Worm (Caenorhabditis elegans) whole organism, L1 larva: ENCODE data around the gene clec-80.

Source experiments
- nhr-28 ChIP-seq: fragments of 150-350 bp; optimal IDR thresholded peaks from 2 replicates; lab custom pipeline; 2014; ENCODE audit warnings: missing biosample characterization, missing genetic modification characterization
- sox-4 ChIP-seq: sonication (generic microtip); optimal IDR thresholded peaks from 2 replicates; lab custom pipeline; 2016; ENCODE audit warnings: missing genetic modification characterization, missing compliant biosample characterization

ce11 chrIV:2842162-2842561 is 18.6 kb downstream of the clec-80 start, which contains the start of gene clec-84:
- no peak for TF ChIP-seq sox-4 (tag; lab: Kevin White, UChicago)
- TF ChIP-seq nhr-28 (tag; lab: Kevin White, UChicago): no peak
